Worm (Caenorhabditis elegans) whole organism, L1 larva: Measurements from ENCODE around the gene str-149.

Experiments
- ama-1 ChIP-seq: fragments of 150-350 bp; optimal IDR thresholded peaks from 2 replicates; lab custom pipeline; 2014
- ceh-88 ChIP-seq: fragments of 200-800 bp; sonication (Bioruptor generic); IDR thresholded peaks from 2 replicates; pipeline ENCODE4 v1.3.6; 2022; ENCODE audit warnings: missing genetic modification characterization, missing compliant biosample characterization
- nhr-76 ChIP-seq: sonication (generic microtip); optimal IDR thresholded peaks from 2 replicates; lab custom pipeline; 2017; ENCODE audit warnings: missing biosample characterization, missing genetic modification characterization
- unc-30 ChIP-seq: sonication (generic microtip); optimal IDR thresholded peaks from 2 replicates; lab custom pipeline; 2017; ENCODE audit warnings: missing biosample characterization, missing genetic modification characterization

- no peak for TF ChIP-seq ama-1 (lab: Kevin White, UChicago)
- no peak for TF ChIP-seq nhr-76 (tag; lab: Kevin White, UChicago)
- TF ChIP-seq unc-30 (tag; lab: Kevin White, UChicago): no peak
- TF ChIP-seq ceh-88 (GFP tag; lab: Robert Waterston, UW): no peak
These were observed 2.6 kb upstream of the str-149 start, which contains the start of gene nhr-233 for ce11 chrV:16570697-16571096.
